Fruit fly (Drosophila melanogaster) whole organism, embryonic: ENCODE data around the gene Ids.

ENCODE experiments used
- B-H1 ChIP-seq: fragments of 200-800 bp; sonication (Bioruptor generic); IDR thresholded peaks from 3 replicates; pipeline ENCODE4 v1.3.6; 2022; ENCODE audit warnings: missing biosample characterization, missing genetic modification characterization
- CG1024 ChIP-seq: fragments of 200-800 bp; sonication (Bioruptor generic); IDR thresholded peaks from 2 replicates; pipeline ENCODE4 v1.3.6; 2022; ENCODE audit warnings: missing biosample characterization, missing genetic modification characterization
- CG10654 ChIP-seq: fragments of 200-800 bp; sonication (Bioruptor generic); optimal IDR thresholded peaks from 2 replicates; lab custom pipeline; 2016; ENCODE audit warnings: missing biosample characterization, missing genetic modification characterization
- CG11093 ChIP-seq: fragments of 200-800 bp; sonication (Bioruptor generic); IDR thresholded peaks from 3 replicates; pipeline ENCODE4 v1.3.6; 2022; ENCODE audit warnings: missing biosample characterization, missing genetic modification characterization
- CG11398 ChIP-seq: fragments of 200-800 bp; sonication (Bioruptor generic); optimal IDR thresholded peaks from 2 replicates; lab custom pipeline; 2016; ENCODE audit warnings: missing biosample characterization, missing genetic modification characterization
- CG15696 ChIP-seq: fragments of 200-800 bp; sonication (Bioruptor generic); optimal IDR thresholded peaks from 2 replicates; lab custom pipeline; 2019; ENCODE audit warnings: missing biosample characterization, mild to moderate bottlenecking, missing genetic modification characterization, moderate library complexity
- CG1603 ChIP-seq: fragments of 200-800 bp; sonication (Bioruptor generic); optimal IDR thresholded peaks from 2 replicates; lab custom pipeline; 2019; ENCODE audit warnings: missing biosample characterization, mild to moderate bottlenecking, missing genetic modification characterization, moderate library complexity
- CG1832 ChIP-seq: fragments of 200-800 bp; sonication (Bioruptor generic); optimal IDR thresholded peaks from 2 replicates; lab custom pipeline; 2017; ENCODE audit warnings: missing biosample characterization, mild to moderate bottlenecking, missing genetic modification characterization, inconsistent platforms
- CG2199 ChIP-seq: fragments of 200-800 bp; sonication (Bioruptor generic); IDR thresholded peaks from 3 replicates; pipeline ENCODE4 v1.3.6; 2022; ENCODE audit warnings: missing biosample characterization, missing genetic modification characterization
- CG42726 ChIP-seq: fragments of 200-800 bp; sonication (Bioruptor generic); IDR thresholded peaks from 2 replicates; pipeline ENCODE4 v1.3.6; 2022; ENCODE audit warnings: missing biosample characterization, missing genetic modification characterization; ENCODE audit not compliant: partially characterized antibody
- CG4820 ChIP-seq: fragments of 200-800 bp; sonication (Bioruptor generic); optimal IDR thresholded peaks from 3 replicates; lab custom pipeline; 2016; ENCODE audit warnings: missing biosample characterization, missing genetic modification characterization
- CG4854 ChIP-seq: fragments of 200-800 bp; sonication (Bioruptor generic); optimal IDR thresholded peaks from 2 replicates; lab custom pipeline; 2016; ENCODE audit warnings: missing biosample characterization, missing genetic modification characterization, inconsistent platforms
- CG6689 ChIP-seq: fragments of 200-800 bp; sonication (Bioruptor generic); IDR thresholded peaks from 2 replicates; pipeline ENCODE4 v1.3.6; 2022; ENCODE audit warnings: missing biosample characterization, missing genetic modification characterization
- CG6854 ChIP-seq: fragments of 200-800 bp; sonication (Bioruptor generic); optimal IDR thresholded peaks from 3 replicates; lab custom pipeline; 2017; ENCODE audit warnings: missing biosample characterization, mild to moderate bottlenecking, missing genetic modification characterization
- CG7372 ChIP-seq: fragments of 200-800 bp; sonication (Bioruptor generic); IDR thresholded peaks from 2 replicates; pipeline ENCODE4 v1.3.6; 2022; ENCODE audit warnings: missing biosample characterization, missing genetic modification characterization
- CG7745 ChIP-seq: fragments of 200-800 bp; sonication (Bioruptor generic); optimal IDR thresholded peaks from 2 replicates; lab custom pipeline; 2018; ENCODE audit warnings: missing biosample characterization, mild to moderate bottlenecking, missing genetic modification characterization, moderate library complexity
- CG9817 ChIP-seq: fragments of 200-800 bp; sonication (Bioruptor generic); optimal IDR thresholded peaks from 2 replicates; lab custom pipeline; 2018; ENCODE audit warnings: missing biosample characterization, mild to moderate bottlenecking, missing genetic modification characterization, moderate library complexity
- CrebB ChIP-seq: fragments of 200-800 bp; sonication (Bioruptor generic); optimal IDR thresholded peaks from 3 replicates; lab custom pipeline; 2018; ENCODE audit warnings: missing biosample characterization, mild to moderate bottlenecking, missing genetic modification characterization
- Dbx ChIP-seq: fragments of 200-800 bp; sonication (Bioruptor generic); IDR thresholded peaks from 3 replicates; pipeline ENCODE4 v1.3.6; 2022; ENCODE audit warnings: missing biosample characterization, missing genetic modification characterization
- Dek ChIP-seq: fragments of 200-800 bp; sonication (Bioruptor generic); optimal IDR thresholded peaks from 3 replicates; lab custom pipeline; 2019; ENCODE audit warnings: missing biosample characterization, mild to moderate bottlenecking, missing genetic modification characterization, moderate library complexity
- Doc2 ChIP-seq: fragments of 200-800 bp; sonication (Bioruptor generic); IDR thresholded peaks from 2 replicates; pipeline ENCODE4 v1.3.6; 2022; ENCODE audit warnings: missing biosample characterization, missing genetic modification characterization
- Gsc ChIP-seq: fragments of 200-800 bp; sonication (Bioruptor generic); IDR thresholded peaks from 2 replicates; pipeline ENCODE4 v1.3.6; 2022; ENCODE audit warnings: missing biosample characterization, missing genetic modification characterization
- Hr51 ChIP-seq, 2 experiments: fragments of 200-800 bp; sonication (Bioruptor generic); optimal IDR thresholded peaks; 2 replicates in 1 of 2; 3 replicates in 1 of 2; lab custom pipeline; 2016 to 2018; ENCODE audit warnings: missing biosample characterization in 2 of 2, missing genetic modification characterization in 2 of 2, mild to moderate bottlenecking in 1 of 2, moderate library complexity in 1 of 2
- Med ChIP-seq: fragments of 200-800 bp; sonication (Bioruptor generic); peaks from one replicate; lab custom pipeline; 2016; ENCODE audit warnings: missing biosample characterization, missing genetic modification characterization, mild to moderate bottlenecking, inconsistent platforms, moderate library complexity
- NC2β ChIP-seq: fragments of 200-800 bp; sonication (Bioruptor generic); optimal IDR thresholded peaks from 2 replicates; lab custom pipeline; 2016; ENCODE audit warnings: missing biosample characterization, missing genetic modification characterization
- Ptx1 ChIP-seq: fragments of 200-800 bp; sonication (Bioruptor generic); IDR thresholded peaks from 2 replicates; pipeline ENCODE4 v1.3.6; 2022; ENCODE audit warnings: missing biosample characterization, missing genetic modification characterization
- Ssrp ChIP-seq: fragments of 200-800 bp; sonication (Bioruptor generic); optimal IDR thresholded peaks from 2 replicates; lab custom pipeline; 2018; ENCODE audit warnings: missing biosample characterization, mild to moderate bottlenecking, missing genetic modification characterization, moderate library complexity
- ap ChIP-seq: fragments of 200-800 bp; sonication (Bioruptor generic); IDR thresholded peaks from 2 replicates; pipeline ENCODE4 v1.3.6; 2022; ENCODE audit warnings: missing biosample characterization, missing genetic modification characterization
- ase ChIP-seq: fragments of 200-800 bp; sonication (Bioruptor generic); IDR thresholded peaks from 3 replicates; pipeline ENCODE4 v1.3.6; 2022; ENCODE audit warnings: missing biosample characterization, missing genetic modification characterization
- bowl ChIP-seq: fragments of 200-800 bp; sonication (Bioruptor generic); IDR thresholded peaks from 2 replicates; pipeline ENCODE4 v1.3.6; 2022; ENCODE audit warnings: missing biosample characterization, missing genetic modification characterization
- caup ChIP-seq: fragments of 200-800 bp; sonication (Bioruptor generic); optimal IDR thresholded peaks from 3 replicates; lab custom pipeline; 2017; ENCODE audit warnings: missing biosample characterization, mild to moderate bottlenecking, missing genetic modification characterization, moderate library complexity; ENCODE audit not compliant: severe bottlenecking
- chinmo ChIP-seq: fragments of 200-800 bp; sonication (Bioruptor generic); IDR thresholded peaks from 4 replicates; pipeline ENCODE4 v1.3.6; 2022; ENCODE audit warnings: missing biosample characterization, missing genetic modification characterization; ENCODE audit not compliant: partially characterized antibody
- crp ChIP-seq, 2 experiments: fragments of 200-800 bp; sonication (Bioruptor generic); optimal IDR thresholded peaks; 2 replicates in 1 of 2; 3 replicates in 1 of 2; lab custom pipeline; 2017; ENCODE audit warnings: missing biosample characterization in 2 of 2, missing genetic modification characterization in 2 of 2, mild to moderate bottlenecking in 1 of 2, moderate library complexity in 1 of 2
- dati ChIP-seq: fragments of 200-800 bp; sonication (Bioruptor generic); IDR thresholded peaks from 2 replicates; pipeline ENCODE4 v1.3.6; 2022; ENCODE audit warnings: missing biosample characterization, missing genetic modification characterization
- fu2 ChIP-seq: fragments of 200-800 bp; sonication (Bioruptor generic); optimal IDR thresholded peaks from 2 replicates; lab custom pipeline; 2016; ENCODE audit warnings: missing biosample characterization, missing genetic modification characterization
- grau ChIP-seq: fragments of 200-800 bp; optimal IDR thresholded peaks from 3 replicates; lab custom pipeline; 2019; ENCODE audit warnings: missing biosample characterization, mild to moderate bottlenecking, missing genetic modification characterization, moderate library complexity
- ind ChIP-seq: fragments of 200-800 bp; sonication (Bioruptor generic); optimal IDR thresholded peaks from 3 replicates; lab custom pipeline; 2016; ENCODE audit warnings: missing biosample characterization, missing genetic modification characterization
- jigr1 ChIP-seq: fragments of 200-800 bp; sonication (Bioruptor generic); IDR thresholded peaks from 3 replicates; pipeline ENCODE4 v1.3.6; 2022; ENCODE audit warnings: missing biosample characterization, missing genetic modification characterization
- jing ChIP-seq: fragments of 200-800 bp; sonication (Bioruptor generic); optimal IDR thresholded peaks from 2 replicates; lab custom pipeline; 2018; ENCODE audit warnings: missing biosample characterization, mild to moderate bottlenecking, missing genetic modification characterization
- knrl ChIP-seq: fragments of 200-800 bp; sonication (Bioruptor generic); IDR thresholded peaks from 3 replicates; pipeline ENCODE4 v1.3.6; 2022; ENCODE audit warnings: missing biosample characterization, missing genetic modification characterization; ENCODE audit not compliant: partially characterized antibody
- luna ChIP-seq: fragments of 200-800 bp; sonication (Bioruptor generic); optimal IDR thresholded peaks from 2 replicates; lab custom pipeline; 2016; ENCODE audit warnings: missing biosample characterization, missing genetic modification characterization
- nmo ChIP-seq: fragments of 200-800 bp; sonication (Bioruptor generic); optimal IDR thresholded peaks from 2 replicates; lab custom pipeline; 2018; ENCODE audit warnings: missing biosample characterization, mild to moderate bottlenecking, missing genetic modification characterization, moderate library complexity
- pan ChIP-seq, 4 experiments: fragments of >200 bp in 3 of 4; fragments of 200-800 bp in 1 of 4; sonication (Bioruptor generic) in 1 of 4; optimal IDR thresholded peaks in 3 of 4; IDR thresholded peaks in 1 of 4; 2 replicates each; pipeline versions ENCODE4 v1.3.6 to Lab custom; 2017 to 2022; ENCODE audit warnings: missing biosample characterization in 2 of 4, missing genetic modification characterization in 2 of 4, mixed read lengths in 1 of 4
- prd ChIP-seq, 3 experiments: fragments of >200 bp in 2 of 3; fragments of 200-800 bp in 1 of 3; sonication (Bioruptor generic) in 1 of 3; optimal IDR thresholded peaks in 2 of 3; IDR thresholded peaks in 1 of 3; 2 replicates in 2 of 3; 3 replicates in 1 of 3; pipeline versions ENCODE4 v1.3.6 to Lab custom; 2017 to 2022; ENCODE audit warnings: missing biosample characterization in 1 of 3, missing genetic modification characterization in 1 of 3
- ro ChIP-seq: fragments of 200-800 bp; sonication (Bioruptor generic); IDR thresholded peaks from 2 replicates; pipeline ENCODE4 v1.3.6; 2022; ENCODE audit warnings: missing biosample characterization, missing genetic modification characterization
- sc ChIP-seq, 3 experiments: fragments of >200 bp in 2 of 3; fragments of 200-800 bp in 1 of 3; sonication (Bioruptor generic) in 1 of 3; optimal IDR thresholded peaks; 2 replicates in 2 of 3; 3 replicates in 1 of 3; lab custom pipeline; 2017; ENCODE audit warnings: mild to moderate bottlenecking in 1 of 3, missing biosample characterization in 1 of 3, missing genetic modification characterization in 1 of 3, missing genetic modification reagents in 1 of 3
- slp2 ChIP-seq: fragments of 200-800 bp; sonication (Bioruptor generic); optimal IDR thresholded peaks from 2 replicates; lab custom pipeline; 2016; ENCODE audit warnings: missing biosample characterization, missing genetic modification characterization

Ids gene

dm6 chr3L:3336368-3337164, 41.5 kb upstream of the Ids start, which contains the start of the genes Drsl6 and kst (continued):
- TF ChIP-seq ro: no peak
- TF ChIP-seq CG1024 (GFP tag; lab: Robert Waterston, UW): no peak
- peak; percentile 37 for TF ChIP-seq CG4854 (GFP tag; lab: Kevin White, UChicago)
- no peak for TF ChIP-seq CG11093
- TF ChIP-seq pan (optimal IDR thresholded peaks at IDR 0.05; lab: Kevin White, UChicago): no peak
- TF ChIP-seq pan (GFP tag; optimal IDR thresholded peaks at IDR 0.05 in 1 of 2, IDR thresholded peaks at IDR 0.05 in 1 of 2): peak in 1 of 2 experiments; percentile 33
- no peak for TF ChIP-seq ase (GFP tag; lab: Robert Waterston, UW)
- no peak for TF ChIP-seq slp2 (GFP tag; lab: Kevin White, UChicago)
- no peak for TF ChIP-seq Doc2 (GFP tag; lab: Robert Waterston, UW)
- no peak for TF ChIP-seq jigr1 (GFP tag; lab: Robert Waterston, UW)
- no peak for TF ChIP-seq CG10654 (GFP tag; lab: Kevin White, UChicago)
- no peak for TF ChIP-seq Hr51 (GFP tag; optimal IDR thresholded peaks at IDR 0.05; lab: Kevin White, UChicago)
- TF ChIP-seq nmo (GFP tag; lab: Kevin White, UChicago): no peak
- TF ChIP-seq chinmo (GFP tag; lab: Robert Waterston, UW): peak; percentile 75; the same call in 2 of the 4 replicates
- peak; percentile 24 for TF ChIP-seq CG6854
- TF ChIP-seq CG11398 (GFP tag; lab: Kevin White, UChicago): peak; percentile 41
- no peak for TF ChIP-seq ap (GFP tag; lab: Robert Waterston, UW)
- TF ChIP-seq Dek (tag; lab: Kevin White, UChicago): peak; percentile 3
- TF ChIP-seq crp (GFP tag; optimal IDR thresholded peaks at IDR 0.05; lab: Kevin White, UChicago): no peak
- peak; percentile 63 for TF ChIP-seq CG1603
- TF ChIP-seq CG2199 (GFP tag; lab: Robert Waterston, UW): no peak
- no peak; the same call in 1 of the 3 replicates for TF ChIP-seq knrl
- TF ChIP-seq ind (GFP tag; lab: Kevin White, UChicago): no peak
- TF ChIP-seq Med (GFP tag; lab: Kevin White, UChicago): peak; percentile 88
- TF ChIP-seq CG15696 (tag; lab: Kevin White, UChicago): no peak
- peak; percentile 59 for TF ChIP-seq CrebB
- no peak for TF ChIP-seq Ptx1
- TF ChIP-seq CG4820 (GFP tag; lab: Kevin White, UChicago): no peak
- no peak for TF ChIP-seq dati (GFP tag; lab: Robert Waterston, UW)
- TF ChIP-seq prd (optimal IDR thresholded peaks at IDR 0.05; lab: Kevin White, UChicago): no peak
- TF ChIP-seq prd (GFP tag; IDR thresholded peaks at IDR 0.05; lab: Robert Waterston, UW): no peak
- peak; percentile 33; the same call in 1 of the 3 replicates for TF ChIP-seq Dbx (GFP tag; lab: Robert Waterston, UW)
- TF ChIP-seq B-H1 (GFP tag; lab: Robert Waterston, UW): no peak
- TF ChIP-seq bowl: no peak
- peak; percentile 0 for TF ChIP-seq jing (GFP tag; lab: Kevin White, UChicago)
- TF ChIP-seq CG1832: no peak
- no peak for TF ChIP-seq sc (optimal IDR thresholded peaks at IDR 0.05; lab: Kevin White, UChicago)
- TF ChIP-seq sc (GFP tag; optimal IDR thresholded peaks at IDR 0.05; lab: Kevin White, UChicago): no peak
- TF ChIP-seq luna (GFP tag; lab: Kevin White, UChicago): no peak
- TF ChIP-seq Ssrp: no peak
- TF ChIP-seq CG9817 (tag; lab: Kevin White, UChicago): no peak
- TF ChIP-seq CG42726: peak; percentile 67; the same call in 1 of the 2 replicates
- peak; percentile 31 for TF ChIP-seq grau (tag; lab: Kevin White, UChicago)
- TF ChIP-seq NC2β (GFP tag; lab: Kevin White, UChicago): no peak
- TF ChIP-seq CG7372 (GFP tag; lab: Robert Waterston, UW): no peak
- TF ChIP-seq CG6689 (GFP tag; lab: Robert Waterston, UW): no peak
- TF ChIP-seq fu2: no peak
- peak; percentile 57 for TF ChIP-seq caup (GFP tag; lab: Kevin White, UChicago)
- TF ChIP-seq Gsc (GFP tag; lab: Robert Waterston, UW): no peak
- TF ChIP-seq CG7745 (tag; lab: Kevin White, UChicago): no peak
